Worm (Caenorhabditis elegans): ENCODE results near the gene F52E1.9.

- no peak for TF ChIP-seq ceh-82 (tag; optimal IDR thresholded peaks at IDR 0.05)
- no peak for TF ChIP-seq ztf-11 (tag; optimal IDR thresholded peaks at IDR 0.05)
- no peak for TF ChIP-seq nhr-12 (tag; optimal IDR thresholded peaks at IDR 0.05)
- TF ChIP-seq mep-1 (tag; optimal IDR thresholded peaks at IDR 0.05) = no peak
Observed at ce11 chrV:8355435-8356212, 46.8 kb downstream of the F52E1.9 start, which contains the start of gene mom-2.

All from whole organism, L1 larva.